Worm (Caenorhabditis elegans): ENCODE measurements around the gene F11G11.4.
"Not testable (repeated sequence)": the region's sequence is repeated elsewhere in the genome, so short reads cannot be mapped to it uniquely, and the experiment has no call there.

Gene F11G11.4

DNA sequence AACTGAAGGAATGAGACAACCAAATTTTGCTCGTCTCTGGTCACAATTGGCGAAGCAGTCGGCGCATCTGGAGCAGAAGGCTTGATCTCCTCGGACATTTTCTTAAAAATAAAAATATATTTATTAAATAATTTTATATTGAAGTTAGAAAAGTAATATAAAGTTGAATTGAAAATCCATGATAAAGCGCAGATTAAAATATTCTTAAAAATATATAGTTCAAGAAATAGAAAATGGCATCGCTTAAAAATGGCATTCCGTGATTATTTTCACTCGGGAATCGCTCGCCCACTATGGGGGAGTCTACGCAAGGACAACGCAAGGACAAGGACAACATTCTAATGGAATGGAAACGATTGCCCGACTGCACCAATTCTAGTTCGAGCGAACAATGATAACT is 43.3 kb downstream of the F11G11.4 start, which contains the start of gene sgt-1:
Gene sgt-1, minus strand, starts transcription at position 101 of the 400 bp plus-strand sequence.
- TF ChIP-seq fkh-10 (GFP tag; optimal IDR thresholded peaks at IDR 0.05); lin-15B (tag; optimal IDR thresholded peaks at IDR 0.05); hif-1 (tag; optimal IDR thresholded peaks at IDR 0.05): not testable (repeated sequence)

- TF ChIP-seq Y5F2A.4 (GFP tag; optimal IDR thresholded peaks at IDR 0.05) (no peak), hlh-11 (tag; optimal IDR thresholded peaks at IDR 0.05) (peak; percentile 83), nhr-28 (tag; optimal IDR thresholded peaks at IDR 0.05) (peak; percentile 73), hlh-30 (tag; optimal IDR thresholded peaks at IDR 0.05; ENCODE audit: insufficient read depth) (peak; percentile 89), nhr-237 (tag; optimal IDR thresholded peaks at IDR 0.05) (no peak), tra-1 (GFP tag; IDR thresholded peaks at IDR 0.05) (peak; percentile 45; the same call in 1 of the 2 replicates), ceh-44 (GFP tag; IDR thresholded peaks at IDR 0.05) (no peak), ZK337.2 (GFP tag; IDR thresholded peaks at IDR 0.05) (no peak), egl-27 (tag; optimal IDR thresholded peaks at IDR 0.05) (no peak), aha-1 (tag) (no peak), unc-62 (GFP tag; optimal IDR thresholded peaks at IDR 0.05 in 1 of 2) (peak in 1 of 2 experiments; percentile 98), unc-62 (tag; optimal IDR thresholded peaks at IDR 0.05) (no peak), ces-1 (GFP tag; optimal IDR thresholded peaks at IDR 0.05) (peak; percentile 9), ceh-20 (GFP tag; IDR thresholded peaks at IDR 0.05) (peak; percentile 66; the same call in 1 of the 2 replicates), zfp-2 (tag; optimal IDR thresholded peaks at IDR 0.05) (no peak), nhr-41 (GFP tag; IDR thresholded peaks at IDR 0.05) (no peak), arid-1 (GFP tag; conservative IDR thresholded peaks at IDR 0.05) (peak; percentile 68; the same call in 1 of the 2 replicates), madf-5 (GFP tag; IDR thresholded peaks at IDR 0.05) (no peak), hmg-1.1 (GFP tag; IDR thresholded peaks at IDR 0.05) (peak; percentile 79), hif-1 (tag; optimal IDR thresholded peaks at IDR 0.05) (peak in 1 of 2 experiments; percentile 67), zfp-3 (GFP tag; conservative IDR thresholded peaks at IDR 0.05) (no peak), dpl-1 (GFP tag; optimal IDR thresholded peaks at IDR 0.05) (peak; percentile 56), F10B5.3 (tag; optimal IDR thresholded peaks at IDR 0.05) (no peak), lin-39 (tag; optimal IDR thresholded peaks at IDR 0.05) (no peak), daf-16 (GFP tag; optimal IDR thresholded peaks at IDR 0.05) (peak in 1 of 2 experiments; percentile 16), daf-16 (tag; optimal IDR thresholded peaks at IDR 0.05) (peak; percentile 64), mdt-29 (GFP tag; IDR thresholded peaks at IDR 0.05) (peak; percentile 58; the same call in 1 of the 2 replicates), nhr-48 (tag; optimal IDR thresholded peaks at IDR 0.05) (peak; percentile 13), ztf-11 (tag; optimal IDR thresholded peaks at IDR 0.05) (no peak), lin-13 (GFP tag; optimal IDR thresholded peaks at IDR 0.05) (peak; percentile 60), snpc-4 (tag; optimal IDR thresholded peaks at IDR 0.05) (peak; percentile 7), T26A8.4 (GFP tag; IDR thresholded peaks at IDR 0.05) (0 out of 2 replicates have a peak, but pooled peaks have one; percentile 37), daf-12 (tag; optimal IDR thresholded peaks at IDR 0.05) (no peak), set-16 (GFP tag; IDR thresholded peaks at IDR 0.05) (0 out of 2 replicates have a peak, but pooled peaks have one; percentile 11), nhr-10 (tag; optimal IDR thresholded peaks at IDR 0.05) (no peak), mxl-2 (GFP tag; conservative IDR thresholded peaks at IDR 0.05) (no peak), F37D6.2 (tag; optimal IDR thresholded peaks at IDR 0.05) (peak; percentile 40), lin-1 (GFP tag; IDR thresholded peaks at IDR 0.05) (no peak), mxl-3 (GFP tag; optimal IDR thresholded peaks at IDR 0.05) (peak; percentile 80), lim-7 (GFP tag; IDR thresholded peaks at IDR 0.05) (no peak), php-3 (GFP tag; IDR thresholded peaks at IDR 0.05) (0 out of 2 replicates have a peak, but pooled peaks have one; percentile 37), nhr-11 (tag; optimal IDR thresholded peaks at IDR 0.05) (peak; percentile 71), nhr-76 (tag; optimal IDR thresholded peaks at IDR 0.05) (no peak), mes-2 (tag; optimal IDR thresholded peaks at IDR 0.05; ENCODE audit: poor library complexity, severe bottlenecking) (peak; percentile 79), unc-130 (GFP tag; optimal IDR thresholded peaks at IDR 0.05) (peak; percentile 64), nhr-6 (tag; optimal IDR thresholded peaks at IDR 0.05) (peak; percentile 41), lir-3 (tag; optimal IDR thresholded peaks at IDR 0.05) (no peak), lin-15B (tag; optimal IDR thresholded peaks at IDR 0.05) (no peak)
Measured at ce11 chrII:4904277-4904676, 43.9 kb downstream of the F11G11.4 start.
